Fruit fly (Drosophila melanogaster) whole organism, embryonic: ENCODE measurements around the gene CG7742.
A peak's percentile ranks its signal among the peaks of the same experiment; 100 is the strongest.

Source experiments
- CG10366 ChIP-seq: fragments of 200-800 bp; sonication (Bioruptor generic); IDR thresholded peaks from 2 replicates; pipeline ENCODE4 v1.3.6; 2022; ENCODE audit warnings: missing biosample characterization, missing genetic modification characterization
- CG10979 ChIP-seq: fragments of 200-800 bp; sonication (Bioruptor generic); optimal IDR thresholded peaks from 2 replicates; lab custom pipeline; 2018; ENCODE audit warnings: missing biosample characterization, mild to moderate bottlenecking, missing genetic modification characterization, moderate library complexity
- CG11398 ChIP-seq: fragments of 200-800 bp; sonication (Bioruptor generic); optimal IDR thresholded peaks from 2 replicates; lab custom pipeline; 2016; ENCODE audit warnings: missing biosample characterization, missing genetic modification characterization
- CG13287 ChIP-seq: fragments of 200-800 bp; sonication (Bioruptor generic); IDR thresholded peaks from 2 replicates; pipeline ENCODE4 v1.3.6; 2022; ENCODE audit warnings: missing biosample characterization, missing genetic modification characterization; ENCODE audit not compliant: partially characterized antibody
- CG14050 ChIP-seq: fragments of 200-800 bp; sonication (Bioruptor generic); IDR thresholded peaks from 3 replicates; pipeline ENCODE4 v1.3.6; 2022; ENCODE audit warnings: missing biosample characterization, missing genetic modification characterization
- CG17359 ChIP-seq: fragments of 200-800 bp; sonication (Bioruptor generic); optimal IDR thresholded peaks from 3 replicates; lab custom pipeline; 2018; ENCODE audit warnings: missing biosample characterization, mild to moderate bottlenecking, missing genetic modification characterization, moderate library complexity
- CG18476 ChIP-seq: fragments of 200-800 bp; sonication (Bioruptor generic); optimal IDR thresholded peaks from 2 replicates; lab custom pipeline; 2016; ENCODE audit warnings: missing biosample characterization, mild to moderate bottlenecking, missing genetic modification characterization
- CG2120 ChIP-seq: fragments of 200-800 bp; sonication (Bioruptor generic); optimal IDR thresholded peaks from 3 replicates; lab custom pipeline; 2016; ENCODE audit warnings: missing biosample characterization, missing genetic modification characterization
- CG32532 ChIP-seq: fragments of 200-800 bp; sonication (Bioruptor generic); IDR thresholded peaks from 2 replicates; pipeline ENCODE4 v1.3.6; 2022; ENCODE audit warnings: missing biosample characterization, missing genetic modification characterization
- CG33213 ChIP-seq: fragments of 200-800 bp; sonication (Bioruptor generic); optimal IDR thresholded peaks from 3 replicates; lab custom pipeline; 2016; ENCODE audit warnings: missing biosample characterization, missing genetic modification characterization
- CG4404 ChIP-seq: fragments of 200-800 bp; sonication (Bioruptor generic); IDR thresholded peaks from 2 replicates; pipeline ENCODE4 v1.3.6; 2022; ENCODE audit warnings: missing biosample characterization, missing genetic modification characterization
- CG4424 ChIP-seq: fragments of 200-800 bp; sonication (Bioruptor generic); optimal IDR thresholded peaks from 3 replicates; lab custom pipeline; 2016; ENCODE audit warnings: missing biosample characterization, missing genetic modification characterization
- CG6272 ChIP-seq: fragments of 200-800 bp; sonication (Bioruptor generic); IDR thresholded peaks from 2 replicates; pipeline ENCODE4 v1.3.6; 2022; ENCODE audit warnings: missing biosample characterization, missing genetic modification characterization
- CG7271 ChIP-seq: fragments of 200-800 bp; sonication (Bioruptor generic); optimal IDR thresholded peaks from 2 replicates; lab custom pipeline; 2018; ENCODE audit warnings: missing biosample characterization, mild to moderate bottlenecking, missing genetic modification characterization, moderate library complexity
- CG7372 ChIP-seq: fragments of 200-800 bp; sonication (Bioruptor generic); IDR thresholded peaks from 2 replicates; pipeline ENCODE4 v1.3.6; 2022; ENCODE audit warnings: missing biosample characterization, missing genetic modification characterization
- CG7556 ChIP-seq: fragments of 200-800 bp; sonication (Bioruptor generic); optimal IDR thresholded peaks from 2 replicates; lab custom pipeline; 2017; ENCODE audit warnings: missing biosample characterization, mild to moderate bottlenecking, missing genetic modification characterization
- CG8359 ChIP-seq: fragments of 200-800 bp; sonication (Bioruptor generic); optimal IDR thresholded peaks from 2 replicates; lab custom pipeline; 2017; ENCODE audit warnings: missing biosample characterization, mild to moderate bottlenecking, missing genetic modification characterization, borderline replicate concordance
- CG8924 ChIP-seq: fragments of 200-800 bp; optimal IDR thresholded peaks from 3 replicates; lab custom pipeline; 2019; ENCODE audit warnings: missing biosample characterization, mild to moderate bottlenecking, missing genetic modification characterization, moderate library complexity
- CG9797 ChIP-seq: fragments of 200-800 bp; sonication (Bioruptor generic); optimal IDR thresholded peaks from 3 replicates; lab custom pipeline; 2018; ENCODE audit warnings: missing biosample characterization, mild to moderate bottlenecking, missing genetic modification characterization
- CTCF ChIP-seq: fragments of 200-800 bp; sonication (Bioruptor generic); optimal IDR thresholded peaks from 2 replicates; lab custom pipeline; 2017; ENCODE audit warnings: missing biosample characterization, mild to moderate bottlenecking, missing genetic modification characterization, moderate library complexity
- Chrac-16 ChIP-seq: fragments of 200-800 bp; sonication (Bioruptor generic); optimal IDR thresholded peaks from 3 replicates; lab custom pipeline; 2016; ENCODE audit warnings: missing biosample characterization, missing genetic modification characterization
- Gug ChIP-seq: fragments of 200-800 bp; sonication (Bioruptor generic); IDR thresholded peaks from 4 replicates; pipeline ENCODE4 v1.3.6; 2022; ENCODE audit warnings: missing biosample characterization, missing genetic modification characterization
- MBD-R2 ChIP-seq: fragments of 200-800 bp; sonication (Bioruptor generic); IDR thresholded peaks from 2 replicates; pipeline ENCODE4 v1.3.6; 2022; ENCODE audit warnings: missing biosample characterization, missing genetic modification characterization
- Myb ChIP-seq: fragments of 200-800 bp; sonication (Bioruptor generic); optimal IDR thresholded peaks from 2 replicates; lab custom pipeline; 2016; ENCODE audit warnings: missing biosample characterization, missing genetic modification characterization
- NC2α ChIP-seq: fragments of 200-800 bp; sonication (Bioruptor generic); optimal IDR thresholded peaks from 2 replicates; lab custom pipeline; 2016; ENCODE audit warnings: missing biosample characterization, missing genetic modification characterization
- Sin3A ChIP-seq: fragments of >200 bp; optimal IDR thresholded peaks from 2 replicates; lab custom pipeline; 2018
- Spps ChIP-seq: fragments of 200-800 bp; sonication (Bioruptor generic); optimal IDR thresholded peaks from 2 replicates; lab custom pipeline; 2018; ENCODE audit warnings: missing biosample characterization, mild to moderate bottlenecking, missing genetic modification characterization
- Taf1 ChIP-seq: fragments of 200-800 bp; sonication (Bioruptor generic); IDR thresholded peaks from 2 replicates; pipeline ENCODE4 v1.3.6; 2022; ENCODE audit warnings: missing biosample characterization, missing genetic modification characterization
- Vsx1 ChIP-seq: fragments of 200-800 bp; sonication (Bioruptor generic); optimal IDR thresholded peaks from 2 replicates; lab custom pipeline; 2017; ENCODE audit warnings: missing biosample characterization, mild to moderate bottlenecking, missing genetic modification characterization, missing genetic modification reagents
- ac ChIP-seq: fragments of 200-800 bp; sonication (Bioruptor generic); optimal IDR thresholded peaks from 3 replicates; lab custom pipeline; 2017; ENCODE audit warnings: missing biosample characterization, mild to moderate bottlenecking, missing genetic modification characterization
- amos ChIP-seq: fragments of 200-800 bp; sonication (Bioruptor generic); IDR thresholded peaks from 2 replicates; pipeline ENCODE4 v1.3.6; 2022; ENCODE audit warnings: missing biosample characterization, missing genetic modification characterization; ENCODE audit not compliant: partially characterized antibody
- bcd ChIP-seq: fragments of 200-800 bp; sonication (Bioruptor generic); optimal IDR thresholded peaks from 2 replicates; lab custom pipeline; 2017; ENCODE audit warnings: missing biosample characterization, mild to moderate bottlenecking, missing genetic modification characterization
- chm ChIP-seq: fragments of 200-800 bp; sonication (Bioruptor generic); IDR thresholded peaks from 2 replicates; pipeline ENCODE4 v1.3.6; 2022; ENCODE audit warnings: missing biosample characterization, missing genetic modification characterization
- dpn ChIP-seq, 2 experiments: fragments of 200-800 bp; sonication (Bioruptor generic); optimal IDR thresholded peaks; 3 replicates each; lab custom pipeline; 2016; ENCODE audit warnings: missing biosample characterization in 2 of 2, missing genetic modification characterization in 2 of 2
- fd3F ChIP-seq: fragments of 200-800 bp; sonication (Bioruptor generic); optimal IDR thresholded peaks from 2 replicates; lab custom pipeline; 2018; ENCODE audit warnings: missing biosample characterization, mild to moderate bottlenecking, missing genetic modification characterization, moderate library complexity
- insv ChIP-seq, 2 experiments: fragments of 200-800 bp; sonication (Bioruptor generic); optimal IDR thresholded peaks; 3 replicates each; lab custom pipeline; 2016 to 2018; ENCODE audit warnings: missing biosample characterization in 2 of 2, missing genetic modification characterization in 2 of 2
- jumu ChIP-seq: fragments of 200-800 bp; sonication (Bioruptor generic); optimal IDR thresholded peaks from 3 replicates; lab custom pipeline; 2016; ENCODE audit warnings: missing biosample characterization, missing genetic modification characterization
- knrl ChIP-seq: fragments of 200-800 bp; sonication (Bioruptor generic); IDR thresholded peaks from 3 replicates; pipeline ENCODE4 v1.3.6; 2022; ENCODE audit warnings: missing biosample characterization, missing genetic modification characterization; ENCODE audit not compliant: partially characterized antibody
- lilli ChIP-seq: fragments of 200-800 bp; sonication (Bioruptor generic); optimal IDR thresholded peaks from 3 replicates; lab custom pipeline; 2016; ENCODE audit warnings: missing biosample characterization, missing genetic modification characterization
- lov ChIP-seq, 2 experiments: fragments of 200-800 bp in 1 of 2; fragments of >200 bp in 1 of 2; sonication (Bioruptor generic) in 1 of 2; IDR thresholded peaks in 1 of 2; optimal IDR thresholded peaks in 1 of 2; 2 replicates in 1 of 2; 3 replicates in 1 of 2; pipeline versions ENCODE4 v1.3.6 to Lab custom; 2017 to 2022; ENCODE audit warnings: missing biosample characterization in 1 of 2, missing genetic modification characterization in 1 of 2
- nerfin-2 ChIP-seq: fragments of 200-800 bp; sonication (Bioruptor generic); IDR thresholded peaks from 2 replicates; pipeline ENCODE4 v1.3.6; 2022; ENCODE audit warnings: missing biosample characterization, missing genetic modification characterization; ENCODE audit not compliant: partially characterized antibody
- prd ChIP-seq, 3 experiments: fragments of >200 bp in 2 of 3; fragments of 200-800 bp in 1 of 3; sonication (Bioruptor generic) in 1 of 3; optimal IDR thresholded peaks in 2 of 3; IDR thresholded peaks in 1 of 3; 2 replicates in 2 of 3; 3 replicates in 1 of 3; pipeline versions ENCODE4 v1.3.6 to Lab custom; 2017 to 2022; ENCODE audit warnings: missing biosample characterization in 1 of 3, missing genetic modification characterization in 1 of 3
- psq ChIP-seq: fragments of 200-800 bp; sonication (Bioruptor generic); optimal IDR thresholded peaks from 2 replicates; lab custom pipeline; 2017; ENCODE audit warnings: missing biosample characterization, missing genetic modification characterization
- pzg ChIP-seq: fragments of 200-800 bp; sonication (Bioruptor generic); optimal IDR thresholded peaks from 3 replicates; lab custom pipeline; 2018; ENCODE audit warnings: missing biosample characterization, mild to moderate bottlenecking, missing genetic modification characterization, moderate library complexity
- seq ChIP-seq: fragments of 200-800 bp; sonication (Bioruptor generic); IDR thresholded peaks from 2 replicates; pipeline ENCODE4 v1.3.6; 2022; ENCODE audit warnings: missing biosample characterization, missing genetic modification characterization
- sima ChIP-seq: fragments of 200-800 bp; sonication (Bioruptor generic); optimal IDR thresholded peaks from 2 replicates; lab custom pipeline; 2016; ENCODE audit warnings: missing biosample characterization, missing genetic modification characterization
- tap ChIP-seq: fragments of 200-800 bp; optimal IDR thresholded peaks from 3 replicates; lab custom pipeline; 2019; ENCODE audit warnings: missing biosample characterization, mild to moderate bottlenecking, missing genetic modification characterization, moderate library complexity
- usp ChIP-seq: fragments of >200 bp; optimal IDR thresholded peaks from 2 replicates; lab custom pipeline; 2017; ENCODE audit warnings: missing biosample characterization, missing genetic modification characterization
- vnd ChIP-seq: fragments of 200-800 bp; sonication (Bioruptor generic); IDR thresholded peaks from 3 replicates; pipeline ENCODE4 v1.3.6; 2022; ENCODE audit warnings: missing biosample characterization, missing genetic modification characterization; ENCODE audit not compliant: partially characterized antibody
- zfh2 ChIP-seq: fragments of 200-800 bp; sonication (Bioruptor generic); optimal IDR thresholded peaks from 2 replicates; lab custom pipeline; 2016; ENCODE audit warnings: missing biosample characterization, missing genetic modification characterization

The CG7742 gene

dm6 chr2L:5245363-5245892 lies 30.5 kb upstream of the CG7742 start (continued):
- TF ChIP-seq lilli (GFP tag; lab: Kevin White, UChicago) (no peak), Myb (GFP tag; lab: Kevin White, UChicago) (peak; percentile 7), CG7271 (tag; lab: Kevin White, UChicago) (no peak), CG33213 (GFP tag; lab: Kevin White, UChicago) (no peak), dpn (GFP tag; optimal IDR thresholded peaks at IDR 0.05; lab: Kevin White, UChicago) (peak; percentile 32 to 45), CG4404 (GFP tag; lab: Robert Waterston, UW) (no peak), amos (GFP tag; lab: Robert Waterston, UW) (no peak), zfh2 (GFP tag; lab: Kevin White, UChicago) (no peak), tap (no peak), jumu (GFP tag; lab: Kevin White, UChicago) (no peak), CG18476 (GFP tag; lab: Kevin White, UChicago) (no peak), Chrac-16 (peak; percentile 4), usp (GFP tag; lab: Kevin White, UChicago) (no peak), NC2α (GFP tag; lab: Kevin White, UChicago) (no peak), CG9797 (GFP tag; lab: Kevin White, UChicago) (no peak), lov (optimal IDR thresholded peaks at IDR 0.05; lab: Kevin White, UChicago) (no peak), lov (GFP tag; IDR thresholded peaks at IDR 0.05; lab: Robert Waterston, UW) (0 out of 3 replicates have a peak, but pooled peaks have one; percentile 43), CG2120 (no peak), Taf1 (GFP tag; lab: Robert Waterston, UW) (no peak), Spps (tag; lab: Kevin White, UChicago) (no peak), insv (GFP tag; optimal IDR thresholded peaks at IDR 0.05; lab: Kevin White, UChicago) (no peak), CG7372 (GFP tag; lab: Robert Waterston, UW) (no peak), Gug (GFP tag; lab: Robert Waterston, UW) (no peak), CG13287 (no peak), CTCF (GFP tag; lab: Kevin White, UChicago) (no peak), CG10366 (GFP tag; lab: Robert Waterston, UW) (0 out of 2 replicates have a peak, but pooled peaks have one; percentile 10), seq (no peak), knrl (GFP tag; lab: Robert Waterston, UW) (no peak), fd3F (GFP tag; lab: Kevin White, UChicago) (no peak), nerfin-2 (GFP tag; lab: Robert Waterston, UW) (no peak), CG8924 (tag; lab: Kevin White, UChicago) (peak; percentile 48), CG17359 (tag; lab: Kevin White, UChicago) (peak; percentile 57), MBD-R2 (GFP tag; lab: Robert Waterston, UW) (no peak), chm (GFP tag; lab: Robert Waterston, UW) (peak; percentile 61; the same call in 1 of the 2 replicates), Vsx1 (GFP tag; lab: Kevin White, UChicago) (no peak), vnd (no peak), CG14050 (GFP tag; lab: Robert Waterston, UW) (no peak), CG4424 (GFP tag; lab: Kevin White, UChicago) (peak; percentile 55), prd (optimal IDR thresholded peaks at IDR 0.05; lab: Kevin White, UChicago) (no peak), prd (GFP tag; IDR thresholded peaks at IDR 0.05; lab: Robert Waterston, UW) (peak; percentile 52; the same call in 2 of the 3 replicates), CG10979 (tag; lab: Kevin White, UChicago) (peak; percentile 74), CG11398 (GFP tag; lab: Kevin White, UChicago) (no peak), ac (peak; percentile 57), sima (GFP tag; lab: Kevin White, UChicago) (no peak), psq (GFP tag; lab: Kevin White, UChicago) (no peak), pzg (GFP tag; lab: Kevin White, UChicago) (no peak), CG8359 (GFP tag; lab: Kevin White, UChicago) (peak; percentile 55), CG7556 (GFP tag; lab: Kevin White, UChicago) (no peak), CG32532 (GFP tag; lab: Robert Waterston, UW) (no peak), bcd (no peak), CG6272 (GFP tag; lab: Robert Waterston, UW) (no peak), Sin3A (lab: Kevin White, UChicago) (no peak)
